Fruit fly (Drosophila melanogaster): ENCODE data around the gene CG43232.

Gene CG43232

dm6 chr2L:6971597-6972036, 39.7 kb downstream of the CG43232 start, which contains the start of gene snRNP-U1-70K:
TSS of gene snRNP-U1-70K (minus strand) at chr2L:6971737.
- TF ChIP-seq stc (GFP tag; IDR thresholded peaks at IDR 0.05) (no peak), CG13424 (tag; optimal IDR thresholded peaks at IDR 0.05) (peak; percentile 10), pan (optimal IDR thresholded peaks at IDR 0.05) (no peak), pan (GFP tag; optimal IDR thresholded peaks at IDR 0.05 in 1 of 2, IDR thresholded peaks at IDR 0.05 in 1 of 2) (no peak), CG11560 (tag; IDR thresholded peaks at IDR 0.05) (no peak), CG16813 (GFP tag; IDR thresholded peaks at IDR 0.05; ENCODE audit: partially characterized antibody) (no peak), CG14860 (GFP tag; IDR thresholded peaks at IDR 0.05; ENCODE audit: partially characterized antibody) (no peak), sd (tag; optimal IDR thresholded peaks at IDR 0.05) (peak; percentile 92), nmo (GFP tag; optimal IDR thresholded peaks at IDR 0.05) (peak; percentile 6), Scr (GFP tag; IDR thresholded peaks at IDR 0.05; ENCODE audit: partially characterized antibody) (no peak), NfI (GFP tag; optimal IDR thresholded peaks at IDR 0.05) (no peak), Atf3 (GFP tag; optimal IDR thresholded peaks at IDR 0.05) (no peak), croc (GFP tag; conservative IDR thresholded peaks at IDR 0.05) (no peak), CG7357 (GFP tag; IDR thresholded peaks at IDR 0.05) (no peak), Neu2 (GFP tag; optimal IDR thresholded peaks at IDR 0.05; ENCODE audit: borderline replicate concordance) (no peak), wor (GFP tag; IDR thresholded peaks at IDR 0.05) (no peak), Dll (GFP tag; IDR thresholded peaks at IDR 0.05; ENCODE audit: partially characterized antibody) (no peak), HmgD (GFP tag; optimal IDR thresholded peaks at IDR 0.05) (peak; percentile 42), CG3163 (GFP tag; optimal IDR thresholded peaks at IDR 0.05) (no peak), CG17359 (tag; optimal IDR thresholded peaks at IDR 0.05) (no peak), nom (GFP tag; optimal IDR thresholded peaks at IDR 0.05) (no peak), mirr (GFP tag; optimal IDR thresholded peaks at IDR 0.05) (no peak), CG3838 (GFP tag; optimal IDR thresholded peaks at IDR 0.05) (no peak), slou (GFP tag; optimal IDR thresholded peaks at IDR 0.05) (no peak), CG2875 (GFP tag; optimal IDR thresholded peaks at IDR 0.05) (no peak), MESR4 (GFP tag; optimal IDR thresholded peaks at IDR 0.05) (peak; percentile 90), CG17186 (GFP tag; optimal IDR thresholded peaks at IDR 0.05) (peak; percentile 1), btn (GFP tag; optimal IDR thresholded peaks at IDR 0.05) (no peak), TFAM (GFP tag; optimal IDR thresholded peaks at IDR 0.05) (no peak), h (optimal IDR thresholded peaks at IDR 0.05) (no peak), CG1792 (GFP tag; optimal IDR thresholded peaks at IDR 0.05) (no peak), CG14710 (tag; optimal IDR thresholded peaks at IDR 0.05) (peak; percentile 99), slbo (GFP tag; IDR thresholded peaks at IDR 0.05) (no peak), CG12104 (GFP tag; optimal IDR thresholded peaks at IDR 0.05) (no peak), Ptx1 (GFP tag; IDR thresholded peaks at IDR 0.05) (no peak), C15 (GFP tag; IDR thresholded peaks at IDR 0.05) (no peak), CG5180 (GFP tag; optimal IDR thresholded peaks at IDR 0.05) (no peak), az2 (GFP tag; optimal IDR thresholded peaks at IDR 0.05) (no peak), CG33557 (GFP tag; optimal IDR thresholded peaks at IDR 0.05) (no peak), ewg (GFP tag; optimal IDR thresholded peaks at IDR 0.05) (no peak), Opbp (GFP tag; IDR thresholded peaks at IDR 0.05; ENCODE audit: partially characterized antibody) (peak; percentile 20; the same call in 2 of the 3 replicates), chn (GFP tag; optimal IDR thresholded peaks at IDR 0.05) (peak; percentile 42), CG13296 (GFP tag; optimal IDR thresholded peaks at IDR 0.05) (no peak), CG16863 (GFP tag; optimal IDR thresholded peaks at IDR 0.05) (no peak), Ets65A (GFP tag) (peak; percentile 7), Trl (optimal IDR thresholded peaks at IDR 0.05) (no peak), Trl (GFP tag; optimal IDR thresholded peaks at IDR 0.05) (no peak), CG2199 (GFP tag; IDR thresholded peaks at IDR 0.05) (no peak), zfh2 (GFP tag; optimal IDR thresholded peaks at IDR 0.05) (peak; percentile 1), CG14050 (GFP tag; IDR thresholded peaks at IDR 0.05) (no peak), CG7556 (GFP tag; optimal IDR thresholded peaks at IDR 0.05) (no peak), CG4617 (GFP tag; optimal IDR thresholded peaks at IDR 0.05; ENCODE audit: borderline replicate concordance) (peak; percentile 88)
